Fruit fly (Drosophila melanogaster): Measurements from ENCODE around the gene CG18585.

Gene CG18585

dm6 chr2L:7702383-7703188, 11.7 kb upstream of the CG18585 start, which contains the start of gene Tep3 (continued):
- no peak for TF ChIP-seq CG18476 (GFP tag; optimal IDR thresholded peaks at IDR 0.05)
- TF ChIP-seq CG15011 (GFP tag; optimal IDR thresholded peaks at IDR 0.05): no peak
- TF ChIP-seq CG31224 (GFP tag; IDR thresholded peaks at IDR 0.05): no peak
- TF ChIP-seq Dip3 (GFP tag; optimal IDR thresholded peaks at IDR 0.05): no peak
- TF ChIP-seq CG12071 (GFP tag; optimal IDR thresholded peaks at IDR 0.05): no peak
- no peak for TF ChIP-seq CG10274 (GFP tag; optimal IDR thresholded peaks at IDR 0.05)
- TF ChIP-seq ind (GFP tag; optimal IDR thresholded peaks at IDR 0.05): peak; percentile 24
- TF ChIP-seq NK7.1 (GFP tag; optimal IDR thresholded peaks at IDR 0.05): no peak
- TF ChIP-seq CG34376 (GFP tag; optimal IDR thresholded peaks at IDR 0.05): no peak
- no peak for TF ChIP-seq lmd (GFP tag; IDR thresholded peaks at IDR 0.05)
- no peak for TF ChIP-seq lola (GFP tag; optimal IDR thresholded peaks at IDR 0.05)
- no peak for TF ChIP-seq CG3995 (GFP tag; optimal IDR thresholded peaks at IDR 0.05)
- TF ChIP-seq slp2 (GFP tag; optimal IDR thresholded peaks at IDR 0.05): no peak
- TF ChIP-seq CG13424 (tag; optimal IDR thresholded peaks at IDR 0.05): no peak
- TF ChIP-seq repo (GFP tag; optimal IDR thresholded peaks at IDR 0.05): no peak
- TF ChIP-seq ase (GFP tag; IDR thresholded peaks at IDR 0.05): no peak
- TF ChIP-seq CG31365 (tag; optimal IDR thresholded peaks at IDR 0.05): no peak
- peak; percentile 29 for TF ChIP-seq CG30403 (GFP tag; optimal IDR thresholded peaks at IDR 0.05)
- no peak for TF ChIP-seq YL-1 (GFP tag; optimal IDR thresholded peaks at IDR 0.05)
- TF ChIP-seq her (GFP tag; optimal IDR thresholded peaks at IDR 0.05): no peak
- peak; percentile 15 for TF ChIP-seq caup (GFP tag; optimal IDR thresholded peaks at IDR 0.05; ENCODE audit: severe bottlenecking)
- no peak for TF ChIP-seq inv (GFP tag; IDR thresholded peaks at IDR 0.05; ENCODE audit: partially characterized antibody)
- TF ChIP-seq psq (GFP tag; optimal IDR thresholded peaks at IDR 0.05): no peak
- TF ChIP-seq BEAF-32 (GFP tag; optimal IDR thresholded peaks at IDR 0.05): no peak
- TF ChIP-seq stwl (tag; optimal IDR thresholded peaks at IDR 0.05): peak; percentile 0
- no peak for TF ChIP-seq MBD-R2 (GFP tag; IDR thresholded peaks at IDR 0.05)
- TF ChIP-seq Rx (GFP tag; IDR thresholded peaks at IDR 0.05): no peak
- TF ChIP-seq Dfd (GFP tag; optimal IDR thresholded peaks at IDR 0.05): no peak
- no peak for TF ChIP-seq Ssrp (tag; optimal IDR thresholded peaks at IDR 0.05)
- TF ChIP-seq CG14014 (GFP tag; IDR thresholded peaks at IDR 0.05): no peak
- no peak for TF ChIP-seq dimm (GFP tag; IDR thresholded peaks at IDR 0.05)
- no peak for TF ChIP-seq ara (GFP tag; IDR thresholded peaks at IDR 0.05)
- TF ChIP-seq HmgD (GFP tag; optimal IDR thresholded peaks at IDR 0.05): no peak
- TF ChIP-seq CG11247 (GFP tag; IDR thresholded peaks at IDR 0.05): no peak
- TF ChIP-seq pan (optimal IDR thresholded peaks at IDR 0.05): no peak
- TF ChIP-seq pan (GFP tag; optimal IDR thresholded peaks at IDR 0.05 in 1 of 2, IDR thresholded peaks at IDR 0.05 in 1 of 2): no peak
- no peak for TF ChIP-seq CG11723 (GFP tag; optimal IDR thresholded peaks at IDR 0.05)
- no peak for TF ChIP-seq CG3065 (GFP tag; optimal IDR thresholded peaks at IDR 0.05)
- TF ChIP-seq Meics (GFP tag; optimal IDR thresholded peaks at IDR 0.05): peak; percentile 24
- no peak for TF ChIP-seq mirr (GFP tag; optimal IDR thresholded peaks at IDR 0.05)
- no peak for TF ChIP-seq Hr39 (optimal IDR thresholded peaks at IDR 0.05)
- TF ChIP-seq crp (GFP tag; optimal IDR thresholded peaks at IDR 0.05): no peak
- no peak for TF ChIP-seq Fer2 (tag; optimal IDR thresholded peaks at IDR 0.05)
- no peak for TF ChIP-seq grau (tag; optimal IDR thresholded peaks at IDR 0.05)
- no peak for TF ChIP-seq Doc3 (GFP tag; IDR thresholded peaks at IDR 0.05; ENCODE audit: partially characterized antibody)
- TF ChIP-seq CG4617 (GFP tag; optimal IDR thresholded peaks at IDR 0.05; ENCODE audit: borderline replicate concordance): no peak
- no peak for TF ChIP-seq Atf6 (GFP tag; IDR thresholded peaks at IDR 0.05)
- no peak for TF ChIP-seq chm (GFP tag; IDR thresholded peaks at IDR 0.05)
- no peak for TF ChIP-seq tgo (GFP tag; IDR thresholded peaks at IDR 0.05)
- TF ChIP-seq CG10147 (GFP tag; optimal IDR thresholded peaks at IDR 0.05): no peak

Data from whole organism, embryonic.